Fruit fly (Drosophila melanogaster) whole organism, prepupa: Measurements from ENCODE around the gene CG1896.

ENCODE experiments used
- Blimp-1 ChIP-seq: fragments of 200-800 bp; sonication (Bioruptor generic); optimal IDR thresholded peaks from 3 replicates; lab custom pipeline; 2017; ENCODE audit warnings: missing biosample characterization, missing genetic modification characterization, mild to moderate bottlenecking, moderate library complexity, missing genetic modification reagents
- CG10631 ChIP-seq: fragments of 200-800 bp; sonication (Bioruptor generic); optimal IDR thresholded peaks from 2 replicates; lab custom pipeline; 2016; ENCODE audit warnings: missing biosample characterization, missing genetic modification characterization
- CG11294 ChIP-seq: fragments of 200-800 bp; sonication (Bioruptor generic); IDR thresholded peaks from 2 replicates; pipeline ENCODE4 v1.3.6; 2022; ENCODE audit warnings: missing biosample characterization, missing genetic modification characterization
- CG11762 ChIP-seq: fragments of 200-800 bp; sonication (Bioruptor generic); optimal IDR thresholded peaks from 3 replicates; lab custom pipeline; 2016; ENCODE audit warnings: missing biosample characterization, missing genetic modification characterization; ENCODE audit not compliant: insufficient read depth
- CG11902 ChIP-seq: fragments of 200-800 bp; sonication (Bioruptor generic); optimal IDR thresholded peaks from 3 replicates; lab custom pipeline; 2016; ENCODE audit warnings: missing biosample characterization, missing genetic modification characterization
- CG15336 ChIP-seq: fragments of 200-800 bp; sonication (Bioruptor generic); IDR thresholded peaks from 2 replicates; pipeline ENCODE4 v1.3.6; 2022; ENCODE audit warnings: missing biosample characterization, missing genetic modification characterization
- CG1621 ChIP-seq: fragments of 200-800 bp; sonication (Bioruptor generic); optimal IDR thresholded peaks from 3 replicates; lab custom pipeline; 2018; ENCODE audit warnings: missing biosample characterization, mild to moderate bottlenecking, missing genetic modification characterization
- CG3032 ChIP-seq: fragments of 200-800 bp; optimal IDR thresholded peaks from 2 replicates; lab custom pipeline; 2019; ENCODE audit warnings: missing biosample characterization, mild to moderate bottlenecking, missing genetic modification characterization, moderate library complexity
- CG31627 ChIP-seq: fragments of 200-800 bp; sonication (Bioruptor generic); optimal IDR thresholded peaks from 3 replicates; lab custom pipeline; 2016; ENCODE audit warnings: missing biosample characterization, missing genetic modification characterization
- CG32006 ChIP-seq: fragments of 200-800 bp; sonication (Bioruptor generic); optimal IDR thresholded peaks from 3 replicates; lab custom pipeline; 2017; ENCODE audit warnings: missing biosample characterization, mild to moderate bottlenecking, missing genetic modification characterization
- CG34406 ChIP-seq: fragments of 200-800 bp; sonication (Bioruptor generic); optimal IDR thresholded peaks from 3 replicates; lab custom pipeline; 2016; ENCODE audit warnings: missing biosample characterization, missing genetic modification characterization
- CG3919 ChIP-seq: fragments of 200-800 bp; sonication (Bioruptor generic); optimal IDR thresholded peaks from 3 replicates; lab custom pipeline; 2016; ENCODE audit warnings: missing biosample characterization, missing genetic modification characterization
- CG4318 ChIP-seq: fragments of 200-800 bp; sonication (Bioruptor generic); optimal IDR thresholded peaks from 3 replicates; lab custom pipeline; 2017; ENCODE audit warnings: missing biosample characterization, mild to moderate bottlenecking, missing genetic modification characterization
- CG6163 ChIP-seq: fragments of 200-800 bp; sonication (Bioruptor generic); IDR thresholded peaks from 3 replicates; pipeline ENCODE4 v1.3.6; 2022; ENCODE audit warnings: missing biosample characterization, missing genetic modification characterization
- CG6276 ChIP-seq: fragments of 200-800 bp; sonication (Bioruptor generic); optimal IDR thresholded peaks from 2 replicates; lab custom pipeline; 2017; ENCODE audit warnings: missing biosample characterization, mild to moderate bottlenecking, missing genetic modification characterization
- CG6792 ChIP-seq: fragments of 200-800 bp; sonication (Bioruptor generic); optimal IDR thresholded peaks from 3 replicates; lab custom pipeline; 2016; ENCODE audit warnings: missing biosample characterization, missing genetic modification characterization
- CG6808 ChIP-seq: fragments of 200-800 bp; sonication (Bioruptor generic); optimal IDR thresholded peaks from 3 replicates; lab custom pipeline; 2017; ENCODE audit warnings: missing biosample characterization, missing genetic modification characterization, mild to moderate bottlenecking, moderate library complexity, missing genetic modification reagents
- CG6854 ChIP-seq: fragments of 200-800 bp; sonication (Bioruptor generic); optimal IDR thresholded peaks from 2 replicates; lab custom pipeline; 2017; ENCODE audit warnings: missing biosample characterization, mild to moderate bottlenecking, missing genetic modification characterization
- CG8119 ChIP-seq: fragments of 200-800 bp; sonication (Bioruptor generic); IDR thresholded peaks from 3 replicates; pipeline ENCODE4 v1.3.6; 2022; ENCODE audit warnings: missing biosample characterization, missing genetic modification characterization
- CG8632 ChIP-seq: fragments of 200-800 bp; sonication (Bioruptor generic); optimal IDR thresholded peaks from 3 replicates; lab custom pipeline; 2016; ENCODE audit warnings: missing biosample characterization, missing genetic modification characterization
- Eip78C ChIP-seq: fragments of 200-800 bp; sonication (Bioruptor generic); peaks from one replicate; lab custom pipeline; 2016; ENCODE audit warnings: missing biosample characterization, missing genetic modification characterization
- Eip93F ChIP-seq: fragments of 200-800 bp; sonication (Bioruptor generic); optimal IDR thresholded peaks from 2 replicates; lab custom pipeline; 2016; ENCODE audit warnings: missing biosample characterization, mild to moderate bottlenecking, missing genetic modification characterization
- Ets21C ChIP-seq: fragments of 200-800 bp; sonication (Bioruptor generic); optimal IDR thresholded peaks from 3 replicates; lab custom pipeline; 2016; ENCODE audit warnings: missing biosample characterization, missing genetic modification characterization
- Hr38 ChIP-seq: sonication (Bioruptor generic); optimal IDR thresholded peaks from 2 replicates; lab custom pipeline; 2016; ENCODE audit warnings: missing biosample characterization, missing genetic modification characterization
- Hr39 ChIP-seq: fragments of 200-800 bp; sonication (Bioruptor generic); optimal IDR thresholded peaks from 2 replicates; lab custom pipeline; 2016; ENCODE audit warnings: missing biosample characterization, missing genetic modification characterization
- Hr4 ChIP-seq: fragments of 200-800 bp; sonication (Bioruptor generic); optimal IDR thresholded peaks from 3 replicates; lab custom pipeline; 2016; ENCODE audit warnings: missing biosample characterization, missing genetic modification characterization
- Lpt ChIP-seq: fragments of 200-800 bp; sonication (Bioruptor generic); optimal IDR thresholded peaks from 3 replicates; lab custom pipeline; 2016; ENCODE audit warnings: missing biosample characterization, missing genetic modification characterization
- OdsH ChIP-seq: fragments of 200-800 bp; sonication (Bioruptor generic); optimal IDR thresholded peaks from 3 replicates; lab custom pipeline; 2016; ENCODE audit warnings: missing biosample characterization, missing genetic modification characterization
- Smox ChIP-seq: fragments of 200-800 bp; sonication (Bioruptor generic); optimal IDR thresholded peaks from 3 replicates; lab custom pipeline; 2016; ENCODE audit warnings: missing biosample characterization, missing genetic modification characterization
- Sox14 ChIP-seq: fragments of 200-800 bp; sonication (Bioruptor generic); optimal IDR thresholded peaks from 3 replicates; lab custom pipeline; 2016; ENCODE audit warnings: missing biosample characterization, missing genetic modification characterization
- Sox15 ChIP-seq: fragments of 200-800 bp; sonication (Bioruptor generic); optimal IDR thresholded peaks from 3 replicates; lab custom pipeline; 2016; ENCODE audit warnings: missing biosample characterization, missing genetic modification characterization
- achi ChIP-seq: fragments of 200-800 bp; sonication (Bioruptor generic); optimal IDR thresholded peaks from 3 replicates; lab custom pipeline; 2016; ENCODE audit warnings: missing biosample characterization, missing genetic modification characterization
- acj6 ChIP-seq: fragments of 200-800 bp; sonication (Bioruptor generic); optimal IDR thresholded peaks from 3 replicates; lab custom pipeline; 2016; ENCODE audit warnings: missing biosample characterization, missing genetic modification characterization
- cyc ChIP-seq: fragments of 200-800 bp; sonication (Bioruptor generic); optimal IDR thresholded peaks from 3 replicates; lab custom pipeline; 2016; ENCODE audit warnings: missing biosample characterization, missing genetic modification characterization
- dac ChIP-seq: fragments of 200-800 bp; sonication (Bioruptor generic); optimal IDR thresholded peaks from 2 replicates; lab custom pipeline; 2017; ENCODE audit warnings: missing biosample characterization, mild to moderate bottlenecking, missing genetic modification characterization
- dsx ChIP-seq: fragments of 200-800 bp; optimal IDR thresholded peaks from 3 replicates; lab custom pipeline; 2019; ENCODE audit warnings: missing biosample characterization, mild to moderate bottlenecking, missing genetic modification characterization, moderate library complexity; ENCODE audit not compliant: poor library complexity, severe bottlenecking
- eg ChIP-seq: fragments of 200-800 bp; sonication (Bioruptor generic); IDR thresholded peaks from 3 replicates; pipeline ENCODE4 v1.3.6; 2022; ENCODE audit warnings: missing biosample characterization, missing genetic modification characterization
- esn ChIP-seq: fragments of 200-800 bp; sonication (Bioruptor generic); optimal IDR thresholded peaks from 2 replicates; lab custom pipeline; 2016; ENCODE audit warnings: missing biosample characterization, mild to moderate bottlenecking, missing genetic modification characterization, moderate library complexity
- fd59A ChIP-seq: fragments of 200-800 bp; sonication (Bioruptor generic); optimal IDR thresholded peaks from 2 replicates; lab custom pipeline; 2017; ENCODE audit warnings: missing biosample characterization, mild to moderate bottlenecking, missing genetic modification characterization, missing genetic modification reagents
- fd85E ChIP-seq: fragments of 200-800 bp; sonication (Bioruptor generic); optimal IDR thresholded peaks from 3 replicates; lab custom pipeline; 2016; ENCODE audit warnings: missing biosample characterization, missing genetic modification characterization
- fkh ChIP-seq: fragments of 200-800 bp; sonication (Bioruptor generic); optimal IDR thresholded peaks from 3 replicates; lab custom pipeline; 2017; ENCODE audit warnings: missing biosample characterization, mild to moderate bottlenecking, missing genetic modification characterization, moderate library complexity
- lz ChIP-seq: fragments of 200-800 bp; sonication (Bioruptor generic); optimal IDR thresholded peaks from 3 replicates; lab custom pipeline; 2016; ENCODE audit warnings: missing biosample characterization, missing genetic modification characterization
- net ChIP-seq: fragments of 200-800 bp; sonication (Bioruptor generic); optimal IDR thresholded peaks from 3 replicates; lab custom pipeline; 2016; ENCODE audit warnings: missing biosample characterization, missing genetic modification characterization
- pdm3 ChIP-seq: fragments of 200-800 bp; sonication (Bioruptor generic); optimal IDR thresholded peaks from 3 replicates; lab custom pipeline; 2016; ENCODE audit warnings: missing biosample characterization, missing genetic modification characterization
- salr ChIP-seq, 2 experiments: fragments of 200-800 bp; sonication (Bioruptor generic); optimal IDR thresholded peaks; 3 replicates each; lab custom pipeline; 2016 to 2018; ENCODE audit warnings: missing biosample characterization in 2 of 2, missing genetic modification characterization in 2 of 2, mild to moderate bottlenecking in 1 of 2
- spab ChIP-seq: fragments of 200-800 bp; sonication (Bioruptor generic); optimal IDR thresholded peaks from 2 replicates; lab custom pipeline; 2017; ENCODE audit warnings: missing biosample characterization, mild to moderate bottlenecking, missing genetic modification characterization, missing genetic modification reagents
- ss ChIP-seq, 2 experiments: fragments of 200-800 bp; sonication (Bioruptor generic); optimal IDR thresholded peaks; 2 replicates in 1 of 2; 3 replicates in 1 of 2; lab custom pipeline; 2017 to 2018; ENCODE audit warnings: mild to moderate bottlenecking in 2 of 2, missing biosample characterization in 2 of 2, missing genetic modification characterization in 2 of 2, moderate library complexity in 1 of 2
- svp ChIP-seq: fragments of 200-800 bp; sonication (Bioruptor generic); peaks from one replicate; lab custom pipeline; 2016; ENCODE audit warnings: missing biosample characterization, missing genetic modification characterization
- topi ChIP-seq: fragments of 200-800 bp; sonication (Bioruptor generic); optimal IDR thresholded peaks from 3 replicates; lab custom pipeline; 2016; ENCODE audit warnings: missing biosample characterization, missing genetic modification characterization
- vri ChIP-seq: fragments of 200-800 bp; sonication (Bioruptor generic); optimal IDR thresholded peaks from 3 replicates; lab custom pipeline; 2016; ENCODE audit warnings: missing biosample characterization, mild to moderate bottlenecking, missing genetic modification characterization

CG1896 gene

dm6 chr3R:31724136-31724535 lies 19.9 kb upstream of the CG1896 start:
- TF ChIP-seq ss (GFP tag; optimal IDR thresholded peaks at IDR 0.05; lab: Kevin White, UChicago) (no peak), svp (GFP tag; lab: Kevin White, UChicago) (no peak), CG11294 (GFP tag; lab: Robert Waterston, UW) (no peak; the same call in 1 of the 2 replicates), Smox (no peak), CG8632 (GFP tag; lab: Kevin White, UChicago) (no peak), fkh (no peak), vri (GFP tag; lab: Kevin White, UChicago) (no peak), lz (GFP tag; lab: Kevin White, UChicago) (no peak), CG15336 (GFP tag; lab: Robert Waterston, UW) (peak; percentile 30; the same call in 1 of the 2 replicates), CG1621 (tag; lab: Kevin White, UChicago) (no peak), CG10631 (GFP tag; lab: Kevin White, UChicago) (peak; percentile 32), CG8119 (0 out of 3 replicates have a peak, but pooled peaks have one; percentile 15), acj6 (GFP tag; lab: Kevin White, UChicago) (no peak), cyc (GFP tag; lab: Kevin White, UChicago) (no peak), Hr38 (GFP tag; lab: Kevin White, UChicago) (no peak), CG11762 (GFP tag; lab: Kevin White, UChicago) (no peak), CG4318 (no peak), achi (GFP tag; lab: Kevin White, UChicago) (no peak), CG32006 (GFP tag; lab: Kevin White, UChicago) (peak; percentile 52), Hr4 (GFP tag; lab: Kevin White, UChicago) (peak; percentile 57), CG3032 (no peak), Sox15 (GFP tag; lab: Kevin White, UChicago) (no peak), esn (GFP tag; lab: Kevin White, UChicago) (no peak), CG6276 (GFP tag; lab: Kevin White, UChicago) (peak; percentile 27), fd85E (GFP tag; lab: Kevin White, UChicago) (no peak), Eip78C (GFP tag; lab: Kevin White, UChicago) (peak; percentile 83), CG34406 (GFP tag; lab: Kevin White, UChicago) (no peak), dsx (GFP tag; lab: Kevin White, UChicago) (no peak), Ets21C (no peak), dac (GFP tag; lab: Kevin White, UChicago) (no peak), Lpt (GFP tag; lab: Kevin White, UChicago) (no peak), CG6163 (GFP tag; lab: Robert Waterston, UW) (peak; percentile 46; the same call in 2 of the 3 replicates), Hr39 (GFP tag; lab: Kevin White, UChicago) (no peak), CG6808 (no peak), eg (GFP tag; lab: Robert Waterston, UW) (no peak), fd59A (GFP tag; lab: Kevin White, UChicago) (no peak), pdm3 (GFP tag; lab: Kevin White, UChicago) (peak; percentile 25), net (GFP tag; lab: Kevin White, UChicago) (no peak), Blimp-1 (GFP tag; lab: Kevin White, UChicago) (no peak), salr (GFP tag; optimal IDR thresholded peaks at IDR 0.05; lab: Kevin White, UChicago) (peak in 1 of 2 experiments; percentile 62), topi (no peak), Eip93F (no peak), Sox14 (GFP tag; lab: Kevin White, UChicago) (peak; percentile 34), CG3919 (no peak), CG31627 (GFP tag; lab: Kevin White, UChicago) (no peak), CG6854 (GFP tag; lab: Kevin White, UChicago) (no peak), CG11902 (GFP tag; lab: Kevin White, UChicago) (no peak), spab (GFP tag; lab: Kevin White, UChicago) (no peak), CG6792 (GFP tag; lab: Kevin White, UChicago) (no peak), OdsH (no peak)
